Fruit fly (Drosophila melanogaster) whole organism, wandering third instar larva: ENCODE data around the gene sit.

ENCODE experiments used
- CrebA ChIP-seq: fragments of 200-800 bp; sonication (Bioruptor generic); optimal IDR thresholded peaks from 2 replicates; lab custom pipeline; 2016; ENCODE audit warnings: missing biosample characterization, mild to moderate bottlenecking, missing genetic modification characterization, borderline replicate concordance
- Dif ChIP-seq: fragments of 200-275, 200-300 bp; sonication (Bioruptor generic); optimal IDR thresholded peaks from 2 replicates; lab custom pipeline; 2018; ENCODE audit warnings: missing biosample characterization, missing genetic modification characterization; ENCODE audit not compliant: partially characterized antibody
- GATAd ChIP-seq: sonication (Bioruptor generic); optimal IDR thresholded peaks from 2 replicates; lab custom pipeline; 2016; ENCODE audit warnings: missing biosample characterization, missing genetic modification characterization
- Hr83 ChIP-seq: fragments of 200-300 bp; sonication (Bioruptor generic); optimal IDR thresholded peaks from 2 replicates; lab custom pipeline; 2016; ENCODE audit warnings: missing biosample characterization, mild to moderate bottlenecking, missing genetic modification characterization, moderate library complexity; ENCODE audit not compliant: poor library complexity, severe bottlenecking
- Jra ChIP-seq: sonication (Bioruptor generic); optimal IDR thresholded peaks from 2 replicates; lab custom pipeline; 2016; ENCODE audit warnings: missing biosample characterization, missing genetic modification characterization
- Mio ChIP-seq: sonication (Bioruptor generic); optimal IDR thresholded peaks from 2 replicates; lab custom pipeline; 2016; ENCODE audit warnings: missing biosample characterization, missing genetic modification characterization
- OdsH ChIP-seq: fragments of 200-800 bp; sonication (Bioruptor generic); optimal IDR thresholded peaks from 2 replicates; lab custom pipeline; 2016; ENCODE audit warnings: missing biosample characterization, mild to moderate bottlenecking, missing genetic modification characterization
- Rel ChIP-seq, 2 experiments: fragments of 200-800 bp; sonication (Bioruptor generic) in 1 of 2; optimal IDR thresholded peaks; 2 replicates in 1 of 2; 3 replicates in 1 of 2; lab custom pipeline; 2016 to 2019; ENCODE audit warnings: mild to moderate bottlenecking in 2 of 2, missing biosample characterization in 2 of 2, missing genetic modification characterization in 2 of 2, moderate library complexity in 1 of 2
- Sp1 ChIP-seq: fragments of 200-800 bp; sonication (Bioruptor generic); optimal IDR thresholded peaks from 3 replicates; lab custom pipeline; 2019; ENCODE audit warnings: missing biosample characterization, mild to moderate bottlenecking, missing genetic modification characterization, moderate library complexity
- dl ChIP-seq, 2 experiments: fragments of 175-275, 200-275 bp in 1 of 2; fragments of 200-275 bp in 1 of 2; sonication (Bioruptor generic); optimal IDR thresholded peaks; lab custom pipeline; 2018; ENCODE audit warnings: mild to moderate bottlenecking in 2 of 2, missing biosample characterization in 2 of 2, missing genetic modification characterization in 2 of 2, moderate library complexity in 2 of 2; ENCODE audit not compliant: partially characterized antibody in 2 of 2, insufficient read depth in 1 of 2
- dmrt93B ChIP-seq: fragments of 200-800 bp; sonication (Bioruptor generic); optimal IDR thresholded peaks from 2 replicates; lab custom pipeline; 2018; ENCODE audit warnings: missing biosample characterization, mild to moderate bottlenecking, missing genetic modification characterization
- dsf ChIP-seq: sonication (Bioruptor generic); optimal IDR thresholded peaks from 2 replicates; lab custom pipeline; 2016; ENCODE audit warnings: missing biosample characterization, missing genetic modification characterization, borderline replicate concordance
- ey ChIP-seq: fragments of 200-800 bp; sonication (Bioruptor generic); optimal IDR thresholded peaks from 2 replicates; lab custom pipeline; 2016; ENCODE audit warnings: missing biosample characterization, missing genetic modification characterization
- foxo ChIP-seq, 2 experiments: fragments of 200-800 bp; sonication (Bioruptor generic); optimal IDR thresholded peaks; 2 replicates in 1 of 2; 3 replicates in 1 of 2; lab custom pipeline; 2016 to 2017; ENCODE audit warnings: missing biosample characterization in 2 of 2, missing genetic modification characterization in 2 of 2
- fru ChIP-seq: fragments of 200-800 bp; sonication (Bioruptor generic); optimal IDR thresholded peaks from 3 replicates; lab custom pipeline; 2016; ENCODE audit warnings: missing biosample characterization, mild to moderate bottlenecking, missing genetic modification characterization
- h ChIP-seq: fragments of 200-800 bp; sonication (Bioruptor generic); optimal IDR thresholded peaks from 3 replicates; lab custom pipeline; 2016; ENCODE audit warnings: missing biosample characterization, mild to moderate bottlenecking, missing genetic modification characterization
- jim ChIP-seq: fragments of 175-275, 200-325 bp; sonication (Bioruptor generic); optimal IDR thresholded peaks from 2 replicates; lab custom pipeline; 2016; ENCODE audit warnings: missing biosample characterization, mild to moderate bottlenecking, missing genetic modification characterization
- lola ChIP-seq: fragments of >200 bp; optimal IDR thresholded peaks from 2 replicates; lab custom pipeline; 2017; ENCODE audit warnings: missing biosample characterization, missing genetic modification characterization
- tai ChIP-seq: sonication (Bioruptor generic); optimal IDR thresholded peaks from 2 replicates; lab custom pipeline; 2016; ENCODE audit warnings: missing biosample characterization, missing genetic modification characterization
- woc ChIP-seq: sonication (Bioruptor generic); optimal IDR thresholded peaks from 2 replicates; lab custom pipeline; 2016; ENCODE audit warnings: missing biosample characterization, mild to moderate bottlenecking, missing genetic modification characterization

sit gene

DNA sequence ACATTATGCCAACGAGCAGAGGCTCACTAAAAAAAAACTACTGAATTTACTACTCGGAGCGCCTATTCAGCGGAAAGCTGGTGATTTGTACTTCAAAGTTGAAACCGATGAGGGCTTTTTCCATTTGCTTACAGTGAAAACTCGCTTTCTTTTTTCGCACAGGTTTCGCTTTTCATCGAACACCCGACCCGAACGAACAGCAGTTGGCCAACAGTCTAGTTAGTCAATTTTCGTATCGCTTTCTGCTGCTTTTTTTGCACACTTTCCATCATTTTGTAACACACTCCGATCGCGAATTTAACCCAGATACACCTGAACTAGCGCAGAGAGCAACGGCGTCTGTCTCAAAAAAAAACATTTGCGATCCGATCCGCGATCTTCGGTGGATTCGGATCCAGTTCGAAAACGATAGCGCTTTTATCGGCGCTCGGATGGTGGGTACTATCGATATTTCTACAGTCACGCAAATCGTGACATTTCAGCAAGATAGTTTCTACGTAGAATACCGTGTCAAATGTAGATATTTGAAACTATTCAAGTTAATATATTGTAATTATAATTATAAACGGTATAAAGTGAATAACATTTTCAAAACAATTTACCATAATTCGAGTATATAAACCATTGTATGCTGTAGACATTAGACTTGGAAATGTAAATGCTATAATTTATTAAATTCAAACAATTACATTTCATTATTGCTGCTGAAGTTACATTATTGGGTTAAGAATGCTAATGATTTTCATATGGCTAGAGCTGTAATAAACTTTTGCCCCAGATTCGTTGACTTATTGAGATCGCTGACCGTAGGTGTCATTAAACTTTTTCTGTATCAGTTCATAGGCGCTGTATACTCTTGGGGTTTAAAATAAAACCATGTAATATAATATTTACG lies 33.9 kb downstream of the sit start, which contains the start of gene CG5346:
TSS of gene CG5346 (minus strand) at position 400 of the 895 bp plus-strand sequence.
- TF ChIP-seq lola (GFP tag; lab: Kevin White, UChicago) (no peak), fru (GFP tag; lab: Kevin White, UChicago) (peak; percentile 99), tai (GFP tag; lab: Kevin White, UChicago) (peak; percentile 36), jim (GFP tag; lab: Kevin White, UChicago) (peak; percentile 22), Rel (GFP tag; optimal IDR thresholded peaks at IDR 0.05; lab: Kevin White, UChicago) (no peak), Rel (tag; optimal IDR thresholded peaks at IDR 0.05; lab: Kevin White, UChicago) (no peak)

DNA sequence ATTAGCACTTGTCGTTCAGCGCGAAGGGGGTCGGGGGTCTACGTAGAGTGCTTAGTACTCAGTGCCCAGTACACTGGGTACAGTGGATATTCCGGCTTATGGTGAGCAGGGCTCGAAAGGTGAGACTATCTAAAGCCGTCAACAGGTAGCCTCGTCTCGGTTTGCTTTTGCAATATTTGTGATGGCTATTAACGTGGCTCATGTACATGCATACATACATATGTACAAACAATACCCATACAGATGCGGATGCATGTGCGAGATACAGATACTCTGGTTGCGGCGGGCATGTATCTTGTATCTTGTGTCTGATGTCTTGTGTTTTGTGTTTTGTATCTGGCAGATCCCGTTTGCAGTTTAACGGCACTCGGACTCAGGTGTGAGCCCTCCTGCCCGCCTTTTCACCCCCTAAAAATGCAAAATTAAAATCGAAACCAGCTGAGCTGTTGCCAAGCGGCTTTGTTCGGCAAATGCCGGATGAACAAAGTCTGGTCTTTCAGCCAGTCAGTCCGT lies 34.7 kb downstream of the sit start:
- TF ChIP-seq Rel (GFP tag; optimal IDR thresholded peaks at IDR 0.05; lab: Kevin White, UChicago) (no peak), Rel (tag; optimal IDR thresholded peaks at IDR 0.05; lab: Kevin White, UChicago) (peak; percentile 23), ey (no peak), Hr83 (GFP tag; lab: Kevin White, UChicago) (peak; percentile 21), Jra (no peak)

DNA sequence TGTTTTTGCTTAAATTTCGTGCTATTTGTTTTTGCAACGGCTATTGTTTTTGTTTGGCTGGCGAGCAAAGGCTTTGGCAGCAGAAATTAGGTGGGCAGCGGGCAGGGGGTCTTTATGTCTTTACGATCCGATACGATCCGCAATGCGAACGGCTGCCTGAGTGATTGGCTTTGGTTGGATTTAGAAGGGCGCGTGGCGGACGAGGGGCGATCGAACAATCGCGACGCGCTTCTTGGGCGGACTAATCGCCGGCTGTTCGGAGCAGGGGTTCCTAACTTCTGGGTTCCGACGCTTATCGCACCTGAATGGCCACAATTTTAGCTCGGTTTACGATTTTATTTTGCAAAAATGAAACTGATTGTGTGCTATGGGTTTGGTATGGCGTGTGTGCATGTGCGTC lies 35.2 kb downstream of the sit start:
- TF ChIP-seq woc (GFP tag; lab: Kevin White, UChicago) (no peak), lola (GFP tag; lab: Kevin White, UChicago) (no peak), jim (GFP tag; lab: Kevin White, UChicago) (peak; percentile 35), h (GFP tag; lab: Kevin White, UChicago) (peak; percentile 98), tai (GFP tag; lab: Kevin White, UChicago) (no peak), foxo (GFP tag; optimal IDR thresholded peaks at IDR 0.05; lab: Kevin White, UChicago) (peak in 1 of 2 experiments; percentile 39), Rel (GFP tag; optimal IDR thresholded peaks at IDR 0.05; lab: Kevin White, UChicago) (no peak), Rel (tag; optimal IDR thresholded peaks at IDR 0.05; lab: Kevin White, UChicago) (peak; percentile 32), Sp1 (GFP tag; lab: Kevin White, UChicago) (peak; percentile 37), Dif (GFP tag; lab: Kevin White, UChicago) (no peak)
- TF ChIP-seq, all 38 proteins: peak for 5

DNA sequence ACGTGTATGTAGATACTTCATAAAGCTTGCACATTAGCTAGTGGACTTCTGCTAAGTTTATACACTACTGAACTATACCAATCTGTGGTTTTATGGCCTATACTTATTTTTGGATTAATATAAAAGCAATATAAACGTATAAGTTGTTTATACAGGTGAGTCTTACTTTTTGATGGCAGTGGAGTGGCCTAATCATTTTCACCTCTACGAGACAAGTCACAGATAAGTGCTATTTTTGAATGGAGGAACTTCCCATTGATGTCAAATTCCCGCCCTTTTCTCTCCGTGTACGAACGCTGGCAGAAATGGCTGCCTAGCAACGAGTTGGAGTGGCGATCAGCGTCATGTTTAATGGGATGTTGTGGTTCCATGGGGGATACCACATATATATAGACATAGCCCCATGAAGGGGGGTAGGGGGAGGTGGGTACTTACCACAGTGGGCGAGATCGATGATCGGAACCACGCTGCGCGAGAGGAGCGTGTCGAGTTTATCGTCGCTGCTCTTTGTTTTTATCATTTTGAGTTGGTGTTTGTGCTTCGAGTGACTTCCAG lies 35.9 kb downstream of the sit start:
- TF ChIP-seq Mio (GFP tag; lab: Kevin White, UChicago) (no peak), Dif (GFP tag; lab: Kevin White, UChicago) (no peak), dsf (GFP tag; lab: Kevin White, UChicago) (no peak), foxo (GFP tag; optimal IDR thresholded peaks at IDR 0.05; lab: Kevin White, UChicago) (peak in 1 of 2 experiments; percentile 18), OdsH (GFP tag; lab: Kevin White, UChicago) (peak; percentile 9), Rel (GFP tag; optimal IDR thresholded peaks at IDR 0.05; lab: Kevin White, UChicago) (no peak), Rel (tag; optimal IDR thresholded peaks at IDR 0.05; lab: Kevin White, UChicago) (peak; percentile 61), dl (GFP tag; optimal IDR thresholded peaks at IDR 0.05; lab: Kevin White, UChicago; ENCODE audit: insufficient read depth in 1 of 2, partially characterized antibody in 2 of 2) (peak in 1 of 2 experiments; percentile 32), fru (GFP tag; lab: Kevin White, UChicago) (peak; percentile 27), dmrt93B (no peak)

DNA sequence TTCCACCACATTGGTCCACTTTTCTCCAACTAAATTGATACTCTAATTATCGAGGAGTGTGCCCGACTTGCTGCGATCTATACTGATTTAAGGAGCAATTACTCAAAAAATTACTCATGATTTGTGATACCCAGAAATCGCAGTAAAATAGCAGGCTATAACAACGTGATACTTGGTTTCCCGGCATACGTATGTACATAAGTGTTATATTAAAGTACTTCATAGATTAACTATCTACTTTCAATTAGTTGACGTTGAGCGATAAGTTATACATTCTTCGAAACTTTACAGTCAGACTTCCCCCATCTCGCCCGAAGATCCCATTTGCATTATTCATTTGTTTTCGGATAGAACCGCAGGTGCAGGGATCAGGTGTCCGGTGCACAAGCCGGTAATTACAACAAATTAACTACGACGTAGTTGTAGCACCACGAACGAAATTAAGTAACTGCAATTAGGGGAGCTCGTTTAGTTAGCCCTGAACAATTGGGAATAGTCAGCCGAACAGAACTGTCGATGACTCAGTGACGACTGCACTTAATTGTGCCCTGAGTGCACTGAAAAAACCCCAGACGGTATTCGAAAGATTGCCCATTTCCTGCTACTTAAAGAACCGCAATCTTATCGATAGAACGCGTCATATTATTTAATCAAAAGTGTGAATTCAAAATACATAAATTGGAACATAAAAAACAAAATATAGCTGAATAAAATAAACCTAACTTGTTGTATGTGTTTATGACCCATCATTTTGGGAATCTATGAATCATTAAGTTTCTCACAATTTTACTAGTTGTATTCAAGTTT lies 36.6 kb downstream of the sit start:
- TF ChIP-seq GATAd (GFP tag; lab: Kevin White, UChicago) (no peak), Rel (GFP tag; optimal IDR thresholded peaks at IDR 0.05; lab: Kevin White, UChicago) (no peak), Rel (tag; optimal IDR thresholded peaks at IDR 0.05; lab: Kevin White, UChicago) (peak; percentile 78), h (GFP tag; lab: Kevin White, UChicago) (no peak)

DNA sequence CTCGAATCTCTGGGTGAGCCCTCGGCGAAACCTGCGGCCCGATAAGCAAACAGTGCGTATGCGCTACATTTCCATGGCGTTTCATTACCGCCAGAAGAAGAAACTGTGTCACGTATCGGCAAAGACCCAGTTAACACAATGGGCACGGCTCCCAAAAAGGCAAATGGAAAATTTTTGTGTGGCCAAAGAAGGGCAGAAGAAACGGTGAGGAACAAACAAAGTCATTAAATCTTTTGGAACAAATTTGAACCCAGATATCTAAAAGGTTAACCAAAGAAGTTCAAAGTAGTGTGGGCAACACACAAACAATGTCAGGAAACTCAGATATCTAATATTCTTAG lies 37.3 kb downstream of the sit start:
- TF ChIP-seq CrebA (GFP tag; lab: Kevin White, UChicago) = no peak
